Worm (Caenorhabditis elegans) whole organism, mixed stage, embryonic: Measurements from ENCODE around the gene tomm-40.

ENCODE experiments used
- ces-1 ChIP-seq: fragments of 150-350 bp; optimal IDR thresholded peaks from 2 replicates; lab custom pipeline; 2014; ENCODE audit warnings: missing biosample characterization, missing genetic modification reagents, missing genetic modification characterization
- elt-1 ChIP-seq: sonication (generic microtip); optimal IDR thresholded peaks from 2 replicates; lab custom pipeline; 2017; ENCODE audit warnings: missing genetic modification characterization, mild to moderate bottlenecking, missing compliant biosample characterization, antibody characterized with exemption, moderate library complexity, borderline replicate concordance; ENCODE audit not compliant: insufficient read depth
- ham-2 ChIP-seq: fragments of 200-800 bp; sonication (Bioruptor generic); optimal IDR thresholded peaks from 2 replicates; lab custom pipeline; 2018; ENCODE audit warnings: mild to moderate bottlenecking, missing genetic modification characterization, missing compliant biosample characterization
- hlh-1 ChIP-seq: fragments of 150-350 bp; optimal IDR thresholded peaks from 2 replicates; lab custom pipeline; 2014; ENCODE audit warnings: missing biosample characterization, missing genetic modification reagents, missing genetic modification characterization
- lin-13 ChIP-seq: fragments of 150-350 bp; optimal IDR thresholded peaks from 2 replicates; lab custom pipeline; 2014; ENCODE audit warnings: missing biosample characterization, missing genetic modification characterization
- lsy-2 ChIP-seq: fragments of 150-350 bp; optimal IDR thresholded peaks from 2 replicates; lab custom pipeline; 2014; ENCODE audit warnings: missing biosample characterization, missing genetic modification characterization
- mep-1 ChIP-seq: fragments of 150-350 bp; optimal IDR thresholded peaks from 2 replicates; lab custom pipeline; 2017; ENCODE audit warnings: missing biosample characterization, missing genetic modification reagents, missing genetic modification characterization, inconsistent platforms
- nhr-12 ChIP-seq: fragments of 150-350 bp; optimal IDR thresholded peaks from 2 replicates; lab custom pipeline; 2014; ENCODE audit warnings: missing biosample characterization, missing genetic modification characterization
- nhr-76 ChIP-seq: sonication (generic microtip); optimal IDR thresholded peaks from 2 replicates; lab custom pipeline; 2017; ENCODE audit warnings: missing biosample characterization, missing genetic modification characterization
- pha-4 ChIP-seq: fragments of 150-350 bp; optimal IDR thresholded peaks from 2 replicates; lab custom pipeline; 2018; ENCODE audit warnings: missing biosample characterization, missing genetic modification reagents, missing genetic modification characterization
- snpc-4 ChIP-seq: fragments of 150-350 bp; optimal IDR thresholded peaks from 2 replicates; lab custom pipeline; 2014; ENCODE audit warnings: missing biosample characterization, missing genetic modification characterization
- sptf-1 ChIP-seq: sonication (generic microtip); optimal IDR thresholded peaks from 2 replicates; lab custom pipeline; 2017; ENCODE audit warnings: mild to moderate bottlenecking, missing genetic modification characterization, moderate library complexity, missing compliant biosample characterization
- unc-62 ChIP-seq: fragments of 150-350 bp; optimal IDR thresholded peaks from 2 replicates; lab custom pipeline; 2014; ENCODE audit warnings: missing biosample characterization, missing genetic modification reagents, missing genetic modification characterization
- ztf-11 ChIP-seq: fragments of 150-350 bp; optimal IDR thresholded peaks from 2 replicates; lab custom pipeline; 2014; ENCODE audit warnings: missing biosample characterization, missing genetic modification characterization

ce11 chrII:8964835-8965234 is 8.5 kb downstream of the tomm-40 start, which contains the start of the genes ndub-3 and C18E9.2:
- TF ChIP-seq unc-62 = no peak
- TF ChIP-seq elt-1 (tag; lab: Kevin White, UChicago) = no peak
- no peak for TF ChIP-seq snpc-4 (tag; lab: Kevin White, UChicago)
- TF ChIP-seq ham-2 = no peak
- no peak for TF ChIP-seq lin-13 (tag; lab: Kevin White, UChicago)
- TF ChIP-seq mep-1 (tag; lab: Kevin White, UChicago) = peak; percentile 72
- TF ChIP-seq ces-1 (GFP tag; lab: Kevin White, UChicago) = peak; percentile 5
- TF ChIP-seq hlh-1 (tag; lab: Kevin White, UChicago) = peak; percentile 54
- no peak for TF ChIP-seq ztf-11 (tag; lab: Kevin White, UChicago)
- no peak for TF ChIP-seq lsy-2
- no peak for TF ChIP-seq nhr-12
- TF ChIP-seq nhr-76 = no peak
- no peak for TF ChIP-seq sptf-1
- no peak for TF ChIP-seq pha-4 (tag; lab: Kevin White, UChicago)
